Worm (Caenorhabditis elegans): ENCODE results near the gene C16D9.3.

ce11 chrV:8267275-8267674, 27.4 kb upstream of the C16D9.3 start:
- TF ChIP-seq elt-1 (tag; optimal IDR thresholded peaks at IDR 0.05), result no peak
- TF ChIP-seq nhr-76 (tag; optimal IDR thresholded peaks at IDR 0.05), result no peak
- no peak for TF ChIP-seq nhr-12 (tag; optimal IDR thresholded peaks at IDR 0.05)
- TF ChIP-seq unc-62 (GFP tag; optimal IDR thresholded peaks at IDR 0.05), result no peak
- TF ChIP-seq sea-2 (GFP tag; optimal IDR thresholded peaks at IDR 0.05), result no peak
- no peak for TF ChIP-seq ama-1 (optimal IDR thresholded peaks at IDR 0.05)
- TF ChIP-seq pqm-1 (tag; optimal IDR thresholded peaks at IDR 0.05), result peak; percentile 91
- TF ChIP-seq nhr-67 (tag; optimal IDR thresholded peaks at IDR 0.05), result no peak
- TF ChIP-seq ztf-11 (tag; optimal IDR thresholded peaks at IDR 0.05), result no peak
- no peak for TF ChIP-seq elt-3 (tag; optimal IDR thresholded peaks at IDR 0.05)

Data from whole organism, L3 larva.